Fruit fly (Drosophila melanogaster) whole organism, embryonic: Measurements from ENCODE around the gene mRRF2.

Source experiments
- Bdp1 ChIP-seq: fragments of 200-800 bp; sonication (Bioruptor generic); optimal IDR thresholded peaks from 3 replicates; lab custom pipeline; 2016; ENCODE audit warnings: missing biosample characterization, missing genetic modification characterization
- Blimp-1 ChIP-seq: fragments of 200-800 bp; sonication (Bioruptor generic); optimal IDR thresholded peaks from 3 replicates; lab custom pipeline; 2018; ENCODE audit warnings: missing biosample characterization, missing genetic modification characterization, mild to moderate bottlenecking, moderate library complexity, missing genetic modification reagents
- CG10147 ChIP-seq: fragments of 200-800 bp; sonication (Bioruptor generic); optimal IDR thresholded peaks from 2 replicates; lab custom pipeline; 2019; ENCODE audit warnings: missing biosample characterization, mild to moderate bottlenecking, missing genetic modification characterization, moderate library complexity
- CG10274 ChIP-seq: fragments of 200-800 bp; sonication (Bioruptor generic); optimal IDR thresholded peaks from 3 replicates; lab custom pipeline; 2017; ENCODE audit warnings: missing biosample characterization, mild to moderate bottlenecking, missing genetic modification characterization
- CG10431 ChIP-seq: fragments of 200-800 bp; sonication (Bioruptor generic); optimal IDR thresholded peaks from 3 replicates; lab custom pipeline; 2018; ENCODE audit warnings: missing biosample characterization, mild to moderate bottlenecking, missing genetic modification characterization
- CG10462 ChIP-seq: fragments of 200-800 bp; sonication (Bioruptor generic); optimal IDR thresholded peaks from 2 replicates; lab custom pipeline; 2016; ENCODE audit warnings: missing biosample characterization, missing genetic modification characterization
- CG11085 ChIP-seq: fragments of 200-800 bp; sonication (Bioruptor generic); IDR thresholded peaks from 2 replicates; pipeline ENCODE4 v1.3.6; 2022; ENCODE audit warnings: missing biosample characterization, missing genetic modification characterization
- CG11093 ChIP-seq: fragments of 200-800 bp; sonication (Bioruptor generic); IDR thresholded peaks from 3 replicates; pipeline ENCODE4 v1.3.6; 2022; ENCODE audit warnings: missing biosample characterization, missing genetic modification characterization
- CG12391 ChIP-seq: fragments of 200-800 bp; sonication (Bioruptor generic); optimal IDR thresholded peaks from 3 replicates; lab custom pipeline; 2018; ENCODE audit warnings: missing biosample characterization, mild to moderate bottlenecking, missing genetic modification characterization, moderate library complexity
- CG14441 ChIP-seq: fragments of 200-800 bp; sonication (Bioruptor generic); IDR thresholded peaks from 2 replicates; pipeline ENCODE4 v1.3.6; 2022; ENCODE audit warnings: missing biosample characterization, missing genetic modification characterization
- CG14965 ChIP-seq: fragments of 200-800 bp; sonication (Bioruptor generic); optimal IDR thresholded peaks from 2 replicates; lab custom pipeline; 2016; ENCODE audit warnings: missing biosample characterization, missing genetic modification characterization, borderline replicate concordance
- CG17912 ChIP-seq: fragments of 200-800 bp; sonication (Bioruptor generic); optimal IDR thresholded peaks from 2 replicates; lab custom pipeline; 2018; ENCODE audit warnings: missing biosample characterization, mild to moderate bottlenecking, missing genetic modification characterization
- CG5953 ChIP-seq: fragments of 200-800 bp; sonication (Bioruptor generic); IDR thresholded peaks from 2 replicates; pipeline ENCODE4 v1.3.6; 2022; ENCODE audit warnings: missing biosample characterization, missing genetic modification characterization
- CG6654 ChIP-seq: fragments of 200-800 bp; sonication (Bioruptor generic); optimal IDR thresholded peaks from 2 replicates; lab custom pipeline; 2017; ENCODE audit warnings: missing biosample characterization, mild to moderate bottlenecking, missing genetic modification characterization
- CG6813 ChIP-seq: fragments of 200-800 bp; sonication (Bioruptor generic); optimal IDR thresholded peaks from 2 replicates; lab custom pipeline; 2017; ENCODE audit warnings: missing biosample characterization, missing genetic modification characterization, mild to moderate bottlenecking, moderate library complexity, missing genetic modification reagents
- CG7357 ChIP-seq: fragments of 200-800 bp; sonication (Bioruptor generic); IDR thresholded peaks from 3 replicates; pipeline ENCODE4 v1.3.6; 2022; ENCODE audit warnings: missing biosample characterization, missing genetic modification characterization
- CG7372 ChIP-seq: fragments of 200-800 bp; sonication (Bioruptor generic); IDR thresholded peaks from 2 replicates; pipeline ENCODE4 v1.3.6; 2022; ENCODE audit warnings: missing biosample characterization, missing genetic modification characterization
- CG7839 ChIP-seq: fragments of 200-800 bp; sonication (Bioruptor generic); optimal IDR thresholded peaks from 3 replicates; lab custom pipeline; 2018; ENCODE audit warnings: missing biosample characterization, mild to moderate bottlenecking, missing genetic modification characterization, moderate library complexity
- CG7987 ChIP-seq: fragments of 200-800 bp; sonication (Bioruptor generic); optimal IDR thresholded peaks from 2 replicates; lab custom pipeline; 2018; ENCODE audit warnings: missing biosample characterization, mild to moderate bottlenecking, missing genetic modification characterization, moderate library complexity
- ERR ChIP-seq: fragments of 200-800 bp; sonication (Bioruptor generic); optimal IDR thresholded peaks from 2 replicates; lab custom pipeline; 2016; ENCODE audit warnings: missing biosample characterization, missing genetic modification characterization
- Fer2 ChIP-seq: fragments of 200-800 bp; sonication (Bioruptor generic); optimal IDR thresholded peaks from 2 replicates; lab custom pipeline; 2018; ENCODE audit warnings: missing biosample characterization, mild to moderate bottlenecking, missing genetic modification characterization, moderate library complexity
- Gsc ChIP-seq: fragments of 200-800 bp; sonication (Bioruptor generic); IDR thresholded peaks from 2 replicates; pipeline ENCODE4 v1.3.6; 2022; ENCODE audit warnings: missing biosample characterization, missing genetic modification characterization
- Gug ChIP-seq: fragments of 200-800 bp; sonication (Bioruptor generic); IDR thresholded peaks from 4 replicates; pipeline ENCODE4 v1.3.6; 2022; ENCODE audit warnings: missing biosample characterization, missing genetic modification characterization
- HLH54F ChIP-seq: fragments of 200-800 bp; sonication (Bioruptor generic); optimal IDR thresholded peaks from 3 replicates; lab custom pipeline; 2016; ENCODE audit warnings: missing biosample characterization, missing genetic modification characterization
- HmgD ChIP-seq: fragments of 200-800 bp; sonication (Bioruptor generic); optimal IDR thresholded peaks from 3 replicates; lab custom pipeline; 2016; ENCODE audit warnings: missing biosample characterization, missing genetic modification characterization
- Hmr ChIP-seq: fragments of 200-800 bp; sonication (Bioruptor generic); optimal IDR thresholded peaks from 3 replicates; lab custom pipeline; 2017; ENCODE audit warnings: mild to moderate bottlenecking, missing biosample characterization, missing genetic modification reagents, missing genetic modification characterization
- Hr51 ChIP-seq, 2 experiments: fragments of 200-800 bp; sonication (Bioruptor generic); optimal IDR thresholded peaks; 2 replicates in 1 of 2; 3 replicates in 1 of 2; lab custom pipeline; 2016 to 2018; ENCODE audit warnings: missing biosample characterization in 2 of 2, missing genetic modification characterization in 2 of 2, mild to moderate bottlenecking in 1 of 2, moderate library complexity in 1 of 2
- Lim3 ChIP-seq: fragments of 200-800 bp; sonication (Bioruptor generic); IDR thresholded peaks from 2 replicates; pipeline ENCODE4 v1.3.6; 2022; ENCODE audit warnings: missing biosample characterization, missing genetic modification characterization
- Med ChIP-seq: fragments of 200-800 bp; sonication (Bioruptor generic); peaks from one replicate; lab custom pipeline; 2016; ENCODE audit warnings: missing biosample characterization, missing genetic modification characterization, mild to moderate bottlenecking, inconsistent platforms, moderate library complexity
- Mrtf ChIP-seq: fragments of 200-800 bp; sonication (Bioruptor generic); IDR thresholded peaks from 3 replicates; pipeline ENCODE4 v1.3.6; 2022; ENCODE audit warnings: missing biosample characterization, missing genetic modification characterization
- Sry-δ ChIP-seq: fragments of 200-800 bp; sonication (Bioruptor generic); optimal IDR thresholded peaks from 2 replicates; lab custom pipeline; 2016; ENCODE audit warnings: missing biosample characterization, missing genetic modification characterization
- Trl ChIP-seq, 3 experiments: fragments of >200 bp in 2 of 3; fragments of 200-800 bp in 1 of 3; sonication (Bioruptor generic) in 1 of 3; optimal IDR thresholded peaks; 2 replicates in 1 of 3; 3 replicates in 2 of 3; lab custom pipeline; 2016 to 2017; ENCODE audit warnings: missing biosample characterization in 1 of 3, missing genetic modification characterization in 1 of 3
- Usf ChIP-seq: fragments of 200-800 bp; sonication (Bioruptor generic); optimal IDR thresholded peaks from 2 replicates; lab custom pipeline; 2017; ENCODE audit warnings: missing genotype, missing biosample characterization, missing genetic modification characterization
- aop ChIP-seq: fragments of 200-800 bp; sonication (Bioruptor generic); IDR thresholded peaks from 2 replicates; pipeline ENCODE4 v1.3.6; 2022; ENCODE audit warnings: missing biosample characterization, missing genetic modification characterization
- ap ChIP-seq: fragments of 200-800 bp; sonication (Bioruptor generic); IDR thresholded peaks from 2 replicates; pipeline ENCODE4 v1.3.6; 2022; ENCODE audit warnings: missing biosample characterization, missing genetic modification characterization
- br ChIP-seq: fragments of >200 bp; optimal IDR thresholded peaks from 2 replicates; lab custom pipeline; 2017
- danr ChIP-seq: fragments of 200-800 bp; sonication (Bioruptor generic); IDR thresholded peaks from 2 replicates; pipeline ENCODE4 v1.3.6; 2022; ENCODE audit warnings: missing biosample characterization, missing genetic modification characterization
- dysf ChIP-seq: fragments of 200-800 bp; sonication (Bioruptor generic); IDR thresholded peaks from 3 replicates; pipeline ENCODE4 v1.3.6; 2022; ENCODE audit warnings: missing biosample characterization, missing genetic modification characterization
- gem ChIP-seq: fragments of 200-800 bp; sonication (Bioruptor generic); optimal IDR thresholded peaks from 2 replicates; lab custom pipeline; 2019; ENCODE audit warnings: missing biosample characterization, mild to moderate bottlenecking, missing genetic modification characterization, moderate library complexity
- gfzf ChIP-seq: fragments of 200-800 bp; sonication (Bioruptor generic); optimal IDR thresholded peaks from 2 replicates; lab custom pipeline; 2016; ENCODE audit warnings: missing biosample characterization, mild to moderate bottlenecking, missing genetic modification characterization, moderate library complexity
- grau ChIP-seq: fragments of 200-800 bp; optimal IDR thresholded peaks from 3 replicates; lab custom pipeline; 2019; ENCODE audit warnings: missing biosample characterization, mild to moderate bottlenecking, missing genetic modification characterization, moderate library complexity
- grn ChIP-seq: fragments of 200-800 bp; sonication (Bioruptor generic); optimal IDR thresholded peaks from 3 replicates; lab custom pipeline; 2017; ENCODE audit warnings: missing biosample characterization, missing genetic modification characterization
- gsb-n ChIP-seq: fragments of 200-800 bp; sonication (Bioruptor generic); optimal IDR thresholded peaks from 3 replicates; lab custom pipeline; 2018; ENCODE audit warnings: missing biosample characterization, mild to moderate bottlenecking, missing genetic modification characterization
- hbn ChIP-seq: fragments of 200-800 bp; sonication (Bioruptor generic); IDR thresholded peaks from 2 replicates; pipeline ENCODE4 v1.3.6; 2022; ENCODE audit warnings: missing biosample characterization, missing genetic modification characterization; ENCODE audit not compliant: partially characterized antibody
- insv ChIP-seq, 2 experiments: fragments of 200-800 bp; sonication (Bioruptor generic); optimal IDR thresholded peaks; 3 replicates each; lab custom pipeline; 2016 to 2018; ENCODE audit warnings: missing biosample characterization in 2 of 2, missing genetic modification characterization in 2 of 2
- knrl ChIP-seq: fragments of 200-800 bp; sonication (Bioruptor generic); IDR thresholded peaks from 3 replicates; pipeline ENCODE4 v1.3.6; 2022; ENCODE audit warnings: missing biosample characterization, missing genetic modification characterization; ENCODE audit not compliant: partially characterized antibody
- rib ChIP-seq: fragments of 200-800 bp; sonication (Bioruptor generic); IDR thresholded peaks from 2 replicates; pipeline ENCODE4 v1.3.6; 2022; ENCODE audit warnings: missing biosample characterization, missing genetic modification characterization
- sd ChIP-seq: fragments of 200-800 bp; sonication (Bioruptor generic); optimal IDR thresholded peaks from 3 replicates; lab custom pipeline; 2018; ENCODE audit warnings: missing biosample characterization, mild to moderate bottlenecking, missing genetic modification characterization, moderate library complexity
- sens ChIP-seq: fragments of 200-800 bp; sonication (Bioruptor generic); peaks from one replicate; lab custom pipeline; 2016; ENCODE audit warnings: missing biosample characterization, missing genetic modification characterization
- sqz ChIP-seq: fragments of 200-800 bp; sonication (Bioruptor generic); optimal IDR thresholded peaks from 3 replicates; lab custom pipeline; 2018; ENCODE audit warnings: missing biosample characterization, mild to moderate bottlenecking, missing genetic modification characterization
- tgo ChIP-seq: fragments of 200-800 bp; sonication (Bioruptor generic); IDR thresholded peaks from 3 replicates; pipeline ENCODE4 v1.3.6; 2022; ENCODE audit warnings: missing biosample characterization, missing genetic modification characterization
- tup ChIP-seq: fragments of 200-800 bp; sonication (Bioruptor generic); optimal IDR thresholded peaks from 2 replicates; lab custom pipeline; 2016; ENCODE audit warnings: missing biosample characterization, mild to moderate bottlenecking, missing genetic modification characterization, moderate library complexity
- wor ChIP-seq: fragments of 200-800 bp; sonication (Bioruptor generic); IDR thresholded peaks from 2 replicates; pipeline ENCODE4 v1.3.6; 2022; ENCODE audit warnings: missing biosample characterization, missing genetic modification characterization

Gene mRRF2

dm6 chr3R:22629174-22629573 lies 15.7 kb downstream of the mRRF2 start (continued):
- no peak for TF ChIP-seq tgo (GFP tag; lab: Robert Waterston, UW)
- peak; percentile 23 for TF ChIP-seq CG7839 (tag; lab: Kevin White, UChicago)
- TF ChIP-seq CG11085 (GFP tag; lab: Robert Waterston, UW), result no peak
- TF ChIP-seq CG5953 (GFP tag; lab: Robert Waterston, UW), result no peak
- peak; percentile 62 for TF ChIP-seq gem
- no peak for TF ChIP-seq Gsc
- no peak for TF ChIP-seq sd (tag; lab: Kevin White, UChicago)
- no peak for TF ChIP-seq Usf (GFP tag; lab: Kevin White, UChicago)
- peak; percentile 32 for TF ChIP-seq gsb-n (tag; lab: Kevin White, UChicago)
- TF ChIP-seq Gug (GFP tag; lab: Robert Waterston, UW), result no peak
- no peak for TF ChIP-seq gfzf
- peak; percentile 48 for TF ChIP-seq Med (GFP tag; lab: Kevin White, UChicago)
- no peak for TF ChIP-seq CG10147 (GFP tag; lab: Kevin White, UChicago)
- peak; percentile 19 for TF ChIP-seq CG12391
- no peak for TF ChIP-seq CG10274
- no peak for TF ChIP-seq CG14441 (GFP tag; lab: Robert Waterston, UW)
- no peak for TF ChIP-seq sens (GFP tag; lab: Kevin White, UChicago)
- TF ChIP-seq tup (GFP tag; lab: Kevin White, UChicago), result no peak
- TF ChIP-seq Trl (optimal IDR thresholded peaks at IDR 0.05; lab: Kevin White, UChicago), result no peak
- TF ChIP-seq Trl (GFP tag; optimal IDR thresholded peaks at IDR 0.05; lab: Kevin White, UChicago), result no peak
- no peak for TF ChIP-seq aop (GFP tag; lab: Robert Waterston, UW)
- TF ChIP-seq ap (GFP tag; lab: Robert Waterston, UW), result no peak
- TF ChIP-seq Bdp1 (GFP tag; lab: Kevin White, UChicago), result no peak
- no peak for TF ChIP-seq hbn (GFP tag; lab: Robert Waterston, UW)
- no peak for TF ChIP-seq knrl
- peak in 1 of 2 experiments; percentile 51 for TF ChIP-seq Hr51 (GFP tag; optimal IDR thresholded peaks at IDR 0.05; lab: Kevin White, UChicago)
- no peak for TF ChIP-seq CG6654 (GFP tag; lab: Kevin White, UChicago)
- TF ChIP-seq ERR (GFP tag; lab: Kevin White, UChicago), result no peak
- no peak for TF ChIP-seq CG17912 (GFP tag; lab: Kevin White, UChicago)
- no peak for TF ChIP-seq rib (GFP tag; lab: Robert Waterston, UW)
- no peak for TF ChIP-seq CG10431 (GFP tag; lab: Kevin White, UChicago)
- no peak for TF ChIP-seq CG14965
- no peak for TF ChIP-seq CG10462 (GFP tag; lab: Kevin White, UChicago)
- TF ChIP-seq HmgD (GFP tag; lab: Kevin White, UChicago), result no peak
- TF ChIP-seq Blimp-1 (GFP tag; lab: Kevin White, UChicago), result peak; percentile 8
- TF ChIP-seq dysf (GFP tag; lab: Robert Waterston, UW), result no peak
- no peak for TF ChIP-seq CG6813

DNA sequence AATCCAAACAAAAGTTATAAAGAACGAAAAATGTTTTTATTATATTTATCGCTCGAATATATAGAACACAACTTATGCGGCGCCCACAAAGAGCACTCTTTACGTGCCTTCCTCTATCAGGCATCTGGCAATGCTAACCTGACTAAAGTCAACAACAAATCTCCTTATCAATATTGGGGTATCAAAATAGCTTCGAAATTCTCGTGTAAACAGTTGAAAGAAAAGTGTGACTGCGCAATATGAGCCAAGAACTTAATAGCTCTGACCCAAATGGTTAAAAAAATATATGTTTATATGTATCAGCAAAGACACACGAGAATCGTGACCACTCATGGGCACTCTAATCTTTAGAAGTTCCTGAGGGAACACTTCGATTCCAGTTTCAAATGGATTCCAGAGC lies 17.7 kb downstream of the mRRF2 start:
- TF ChIP-seq danr (GFP tag; lab: Robert Waterston, UW) (no peak), grau (tag; lab: Kevin White, UChicago) (no peak), Lim3 (GFP tag; lab: Robert Waterston, UW) (no peak), CG7372 (GFP tag; lab: Robert Waterston, UW) (no peak), Fer2 (no peak), br (no peak), CG7839 (tag; lab: Kevin White, UChicago) (no peak), Hmr (GFP tag; lab: Kevin White, UChicago) (peak; percentile 48), CG7357 (GFP tag; lab: Robert Waterston, UW) (no peak), Mrtf (GFP tag; lab: Robert Waterston, UW) (no peak), sd (tag; lab: Kevin White, UChicago) (peak; percentile 84), insv (GFP tag; optimal IDR thresholded peaks at IDR 0.05; lab: Kevin White, UChicago) (no peak), Sry-δ (GFP tag; lab: Kevin White, UChicago) (no peak), wor (GFP tag; lab: Robert Waterston, UW) (no peak), HLH54F (GFP tag; lab: Kevin White, UChicago) (no peak), grn (GFP tag; lab: Kevin White, UChicago) (peak; percentile 75), CG7987 (peak; percentile 37), sqz (GFP tag; lab: Kevin White, UChicago) (peak; percentile 9), CG11093 (GFP tag; lab: Robert Waterston, UW) (no peak)
